Worm (Caenorhabditis elegans) whole organism, L1 larva: ENCODE results near the gene btbd-10.

Source experiments
- grh-1 ChIP-seq: fragments of 200-800 bp; sonication (Bioruptor generic); IDR thresholded peaks from 2 replicates; pipeline ENCODE4 v1.3.6; 2022; ENCODE audit warnings: missing genetic modification reagents, missing genetic modification characterization, missing compliant biosample characterization
- pag-3 ChIP-seq: sonication (generic microtip); optimal IDR thresholded peaks from 2 replicates; lab custom pipeline; 2017; ENCODE audit warnings: missing genetic modification characterization, mild to moderate bottlenecking, missing compliant biosample characterization, antibody characterized with exemption, borderline replicate concordance; ENCODE audit not compliant: insufficient read depth
- swsn-7 ChIP-seq: sonication (generic microtip); optimal IDR thresholded peaks from 2 replicates; lab custom pipeline; 2016; ENCODE audit warnings: missing genetic modification characterization, missing compliant biosample characterization
- tbx-2 ChIP-seq: sonication (generic microtip); optimal IDR thresholded peaks from 2 replicates; lab custom pipeline; 2016; ENCODE audit warnings: missing genetic modification characterization, missing compliant biosample characterization
- unc-86 ChIP-seq: sonication (generic microtip); optimal IDR thresholded peaks from 2 replicates; lab custom pipeline; 2016; ENCODE audit warnings: missing genetic modification characterization, missing compliant biosample characterization
- unc-98 ChIP-seq: fragments of 200-800 bp; sonication (Bioruptor generic); IDR thresholded peaks from 2 replicates; pipeline ENCODE4 v1.3.6; 2022; ENCODE audit warnings: missing genetic modification characterization, missing compliant biosample characterization

Gene btbd-10

DNA sequence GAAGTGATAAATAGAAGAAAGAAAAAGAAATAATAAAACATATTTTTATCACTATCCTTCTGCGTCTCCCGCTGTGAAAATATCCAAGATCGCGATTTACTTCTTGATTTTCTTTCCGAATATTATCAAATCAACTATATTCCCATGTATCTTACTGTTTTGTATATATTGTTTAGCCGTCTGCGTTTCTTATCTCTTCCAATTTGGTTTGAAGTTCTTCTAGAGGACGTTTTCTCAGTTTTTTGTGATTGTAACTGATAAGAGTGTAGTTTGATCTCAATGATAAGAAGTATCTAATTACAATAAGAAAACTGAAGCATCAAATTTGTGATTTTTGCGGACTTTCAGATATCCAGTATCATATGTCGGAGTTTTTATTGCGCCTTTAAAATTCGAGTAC lies 55.9 kb downstream of the btbd-10 start (continued):
- no peak for TF ChIP-seq unc-86 (tag; lab: Kevin White, UChicago)
- no peak for TF ChIP-seq pag-3 (tag; lab: Kevin White, UChicago)
- no peak for TF ChIP-seq grh-1
- TF ChIP-seq swsn-7 (tag; lab: Kevin White, UChicago), result no peak
- TF ChIP-seq unc-98 (GFP tag; lab: Robert Waterston, UW), result no peak
- TF ChIP-seq tbx-2 (tag; lab: Kevin White, UChicago), result no peak
